Worm (Caenorhabditis elegans): ENCODE measurements around the gene pals-38.

DNA sequence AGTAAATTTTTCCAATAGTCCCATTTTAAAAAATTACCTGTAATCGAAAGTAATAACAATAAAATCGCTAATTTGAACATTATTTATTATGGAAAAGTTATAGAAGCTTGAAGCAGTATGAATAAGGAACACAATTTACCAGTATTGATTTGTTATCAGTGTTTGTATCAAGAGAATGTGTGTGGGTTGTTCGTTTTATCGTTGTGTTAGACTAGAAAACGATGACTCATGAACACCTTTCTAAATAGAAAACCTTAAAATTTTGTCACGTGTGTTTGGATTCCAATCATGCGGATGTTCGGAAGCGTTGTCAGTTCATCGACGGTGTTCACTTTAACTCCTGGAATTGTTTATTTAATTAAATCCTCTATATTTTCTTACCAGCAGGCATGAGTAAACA is 14.7 kb downstream of the pals-38 start, which contains the start of gene C54D10.13:
- TF ChIP-seq nhr-11 (tag; optimal IDR thresholded peaks at IDR 0.05) (no peak), unc-62 (GFP tag; optimal IDR thresholded peaks at IDR 0.05) (no peak), pha-4 (tag; optimal IDR thresholded peaks at IDR 0.05) (no peak), fkh-10 (GFP tag; optimal IDR thresholded peaks at IDR 0.05) (no peak), daf-12 (tag; optimal IDR thresholded peaks at IDR 0.05) (no peak), ama-1 (optimal IDR thresholded peaks at IDR 0.05) (no peak), snpc-4 (tag; optimal IDR thresholded peaks at IDR 0.05) (no peak), ceh-16 (tag; optimal IDR thresholded peaks at IDR 0.05) (no peak), hmg-11 (tag; optimal IDR thresholded peaks at IDR 0.05) (no peak)

Data from whole organism, L3 larva.